Worm (Caenorhabditis elegans): ENCODE measurements around the gene ZK637.12.
A peak's percentile ranks its signal among the peaks of the same experiment; 100 is the strongest.

ZK637.12 gene

DNA sequence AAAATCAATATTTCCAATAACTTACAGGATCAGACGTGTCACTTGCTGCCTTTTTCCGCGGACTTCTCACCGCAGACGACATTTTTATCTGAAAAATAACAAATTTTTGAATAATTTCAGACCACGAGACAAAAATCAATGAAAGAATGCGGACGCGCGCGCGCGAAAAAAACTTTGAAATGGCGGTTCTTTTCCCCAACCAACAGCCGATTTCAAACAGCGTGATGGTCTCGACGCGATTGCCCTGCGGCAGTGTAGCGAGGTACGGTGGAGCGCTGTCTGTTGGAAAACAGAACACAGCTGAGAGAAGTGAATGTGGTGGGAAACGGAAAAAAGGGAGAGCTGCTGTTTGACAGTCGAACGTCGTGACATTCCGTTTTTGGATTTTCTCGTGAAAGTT, 20.0 kb upstream of the ZK637.12 start, which contains the start of gene lin-9:
Gene lin-9, minus strand, starts transcription at position 88 of the 400 bp plus-strand sequence.
- peak; percentile 26 for TF ChIP-seq M03D4.4 (tag; optimal IDR thresholded peaks at IDR 0.05)
- TF ChIP-seq sptf-1 (tag; optimal IDR thresholded peaks at IDR 0.05): peak; percentile 76
- peak; percentile 60 for TF ChIP-seq ces-1 (GFP tag; optimal IDR thresholded peaks at IDR 0.05)
- TF ChIP-seq ztf-11 (tag; optimal IDR thresholded peaks at IDR 0.05): peak; percentile 11
- TF ChIP-seq hlh-1 (tag; optimal IDR thresholded peaks at IDR 0.05): peak; percentile 72
- peak; percentile 93 for TF ChIP-seq pha-4 (tag; optimal IDR thresholded peaks at IDR 0.05)
- peak; percentile 89 for TF ChIP-seq mep-1 (tag; optimal IDR thresholded peaks at IDR 0.05)
- peak; percentile 61 for TF ChIP-seq unc-62 (GFP tag; optimal IDR thresholded peaks at IDR 0.05)
- peak; percentile 99 for TF ChIP-seq lsy-2 (tag; optimal IDR thresholded peaks at IDR 0.05)
- peak; percentile 89 for TF ChIP-seq lin-13 (tag; optimal IDR thresholded peaks at IDR 0.05)
- peak; percentile 67 for TF ChIP-seq drap-1 (GFP tag; optimal IDR thresholded peaks at IDR 0.05)
- peak; percentile 77 for TF ChIP-seq ceh-39 (tag; optimal IDR thresholded peaks at IDR 0.05)
- TF ChIP-seq zip-8 (tag; optimal IDR thresholded peaks at IDR 0.05): no peak
- no peak for TF ChIP-seq mab-5 (tag; optimal IDR thresholded peaks at IDR 0.05)
- no peak for TF ChIP-seq snpc-4 (tag; optimal IDR thresholded peaks at IDR 0.05)
- no peak for TF ChIP-seq ceh-43 (GFP tag; optimal IDR thresholded peaks at IDR 0.05)
- TF ChIP-seq blmp-1 (tag; optimal IDR thresholded peaks at IDR 0.05): peak; percentile 43
- no peak for TF ChIP-seq nhr-76 (tag; optimal IDR thresholded peaks at IDR 0.05)
- TF ChIP-seq nhr-12 (tag; optimal IDR thresholded peaks at IDR 0.05): no peak
- TF ChIP-seq cnd-1 (tag; optimal IDR thresholded peaks at IDR 0.05): peak; percentile 33
- no peak for TF ChIP-seq lin-32 (GFP tag; optimal IDR thresholded peaks at IDR 0.05)
- TF ChIP-seq ham-2 (GFP tag; optimal IDR thresholded peaks at IDR 0.05): peak; percentile 29
- peak; percentile 24 for TF ChIP-seq unc-120 (tag; optimal IDR thresholded peaks at IDR 0.05; ENCODE audit: poor library complexity, severe bottlenecking)
- TF ChIP-seq nhr-2 (tag; optimal IDR thresholded peaks at IDR 0.05): no peak
- TF ChIP-seq elt-1 (tag; optimal IDR thresholded peaks at IDR 0.05; ENCODE audit: borderline replicate concordance, insufficient read depth): no peak
- TF ChIP-seq sem-2 (GFP tag; optimal IDR thresholded peaks at IDR 0.05): no peak
- TF ChIP-seq nhr-237 (tag; optimal IDR thresholded peaks at IDR 0.05): peak; percentile 88
- TF ChIP-seq mls-2 (tag; optimal IDR thresholded peaks at IDR 0.05): peak; percentile 14
- peak; percentile 62 for TF ChIP-seq elt-3 (tag; optimal IDR thresholded peaks at IDR 0.05)

DNA sequence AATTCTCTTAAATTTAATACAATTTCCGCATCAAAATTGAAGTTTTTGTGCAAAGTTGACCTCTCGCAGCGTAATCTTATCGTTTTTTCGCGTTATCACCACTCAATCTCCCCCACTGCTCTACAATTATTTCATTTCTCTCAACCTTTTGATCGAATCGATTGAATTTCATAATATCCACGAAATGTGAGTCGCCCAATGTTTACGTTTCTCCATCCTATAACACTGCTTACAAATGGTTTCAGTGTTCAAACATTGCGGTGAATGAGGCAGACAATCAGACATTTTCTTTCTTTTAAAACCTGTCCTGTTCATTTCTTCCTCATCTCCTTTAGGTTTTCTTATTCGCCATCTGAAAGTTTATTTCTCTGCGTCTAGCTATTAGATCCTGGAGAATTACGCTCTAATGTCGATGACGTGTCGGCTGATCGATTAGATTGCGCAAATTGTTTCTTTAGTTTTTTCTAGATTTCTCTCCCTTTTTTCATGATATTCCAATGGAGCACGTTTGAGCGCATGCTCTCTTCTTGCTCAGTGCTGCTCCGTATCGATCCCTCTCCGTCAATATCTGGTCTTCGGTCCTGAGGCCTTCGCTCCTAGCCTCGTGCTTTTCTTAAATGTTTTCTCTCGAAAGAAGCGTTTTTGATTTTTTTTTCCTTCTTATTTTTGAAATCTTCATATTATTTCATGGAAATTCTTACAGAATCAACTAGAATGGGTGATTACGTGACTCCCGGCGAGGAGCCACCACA, 18.9 kb upstream of the ZK637.12 start, which contains the start of gene unc-32:
Gene unc-32, plus strand, starts transcription at position 702 of the 752 bp plus-strand sequence.
- TF ChIP-seq mls-2 (tag; optimal IDR thresholded peaks at IDR 0.05) (no peak), elt-3 (tag; optimal IDR thresholded peaks at IDR 0.05) (no peak), cnd-1 (tag; optimal IDR thresholded peaks at IDR 0.05) (no peak), ztf-11 (tag; optimal IDR thresholded peaks at IDR 0.05) (no peak), lin-32 (GFP tag; optimal IDR thresholded peaks at IDR 0.05) (no peak), nhr-12 (tag; optimal IDR thresholded peaks at IDR 0.05) (no peak), lin-13 (tag; optimal IDR thresholded peaks at IDR 0.05) (no peak), drap-1 (GFP tag; optimal IDR thresholded peaks at IDR 0.05) (no peak), lsy-2 (tag; optimal IDR thresholded peaks at IDR 0.05) (peak; percentile 8), mep-1 (tag; optimal IDR thresholded peaks at IDR 0.05) (peak; percentile 21), mab-5 (tag; optimal IDR thresholded peaks at IDR 0.05) (no peak), sptf-1 (tag; optimal IDR thresholded peaks at IDR 0.05) (no peak), nhr-237 (tag; optimal IDR thresholded peaks at IDR 0.05) (no peak), ces-1 (GFP tag; optimal IDR thresholded peaks at IDR 0.05) (peak; percentile 51), ceh-39 (tag; optimal IDR thresholded peaks at IDR 0.05) (peak; percentile 5), hlh-1 (tag; optimal IDR thresholded peaks at IDR 0.05) (no peak), sem-2 (GFP tag; optimal IDR thresholded peaks at IDR 0.05) (no peak), nhr-2 (tag; optimal IDR thresholded peaks at IDR 0.05) (no peak), unc-120 (tag; optimal IDR thresholded peaks at IDR 0.05; ENCODE audit: poor library complexity, severe bottlenecking) (no peak), ceh-83 (GFP tag; optimal IDR thresholded peaks at IDR 0.05) (no peak), unc-39 (tag; optimal IDR thresholded peaks at IDR 0.05) (no peak), nhr-28 (tag; optimal IDR thresholded peaks at IDR 0.05) (no peak), blmp-1 (tag; optimal IDR thresholded peaks at IDR 0.05) (no peak), unc-62 (GFP tag; optimal IDR thresholded peaks at IDR 0.05) (peak; percentile 2), tbx-8 (GFP tag; optimal IDR thresholded peaks at IDR 0.05) (no peak), ceh-43 (GFP tag; optimal IDR thresholded peaks at IDR 0.05) (no peak), ham-2 (GFP tag; optimal IDR thresholded peaks at IDR 0.05) (no peak), flh-1 (GFP tag; optimal IDR thresholded peaks at IDR 0.05) (no peak)

DNA sequence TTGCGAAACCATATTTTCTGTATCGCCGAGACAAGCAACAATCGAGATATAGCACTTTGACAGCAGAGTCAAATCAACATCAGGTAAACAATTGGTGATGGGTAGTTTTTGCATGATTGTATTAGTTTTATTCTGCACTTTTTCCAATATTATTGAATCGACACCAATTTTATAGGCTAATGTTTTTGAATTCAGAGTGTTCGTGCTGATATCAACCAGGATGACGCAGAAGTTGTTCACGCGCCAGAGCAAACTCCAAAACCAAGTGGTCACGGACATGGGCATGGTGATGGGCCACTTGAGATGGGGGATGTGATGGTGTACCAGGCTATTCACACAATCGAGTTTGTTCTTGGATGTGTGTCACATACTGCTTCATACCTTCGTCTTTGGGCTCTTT, 13.9 kb upstream of the ZK637.12 start:
- TF ChIP-seq zip-8 (tag; optimal IDR thresholded peaks at IDR 0.05): no peak
- TF ChIP-seq unc-120 (tag; optimal IDR thresholded peaks at IDR 0.05; ENCODE audit: poor library complexity, severe bottlenecking): no peak
- TF ChIP-seq nhr-12 (tag; optimal IDR thresholded peaks at IDR 0.05): no peak
- TF ChIP-seq ceh-43 (GFP tag; optimal IDR thresholded peaks at IDR 0.05): no peak
- no peak for TF ChIP-seq tbx-8 (GFP tag; optimal IDR thresholded peaks at IDR 0.05)
- no peak for TF ChIP-seq lsy-2 (tag; optimal IDR thresholded peaks at IDR 0.05)
- TF ChIP-seq nhr-2 (tag; optimal IDR thresholded peaks at IDR 0.05): no peak
- no peak for TF ChIP-seq drap-1 (GFP tag; optimal IDR thresholded peaks at IDR 0.05)
- no peak for TF ChIP-seq lin-32 (GFP tag; optimal IDR thresholded peaks at IDR 0.05)
- TF ChIP-seq pha-4 (tag; optimal IDR thresholded peaks at IDR 0.05): no peak
- TF ChIP-seq M03D4.4 (tag; optimal IDR thresholded peaks at IDR 0.05): no peak

All from whole organism, mixed stage, embryonic.